Fruit fly (Drosophila melanogaster): Measurements from ENCODE around the gene Rh5.

dm6 chr2L:12055837-12056388 is 48.0 kb downstream of the Rh5 start, which contains the start of the genes JhI-21, RpL7-like and CG34164:
- TF ChIP-seq CG5204 (GFP tag; optimal IDR thresholded peaks at IDR 0.05) = no peak
- TF ChIP-seq toe (GFP tag; optimal IDR thresholded peaks at IDR 0.05) = no peak
- TF ChIP-seq CG33017 (tag; optimal IDR thresholded peaks at IDR 0.05) = no peak
- TF ChIP-seq CG7045 (GFP tag; optimal IDR thresholded peaks at IDR 0.05) = no peak
- no peak for TF ChIP-seq pad (GFP tag; optimal IDR thresholded peaks at IDR 0.05)
- no peak for TF ChIP-seq kay (GFP tag; ENCODE audit: borderline replicate concordance)
